Fruit fly (Drosophila melanogaster): ENCODE data around the gene Rph.

The Rph gene

DNA sequence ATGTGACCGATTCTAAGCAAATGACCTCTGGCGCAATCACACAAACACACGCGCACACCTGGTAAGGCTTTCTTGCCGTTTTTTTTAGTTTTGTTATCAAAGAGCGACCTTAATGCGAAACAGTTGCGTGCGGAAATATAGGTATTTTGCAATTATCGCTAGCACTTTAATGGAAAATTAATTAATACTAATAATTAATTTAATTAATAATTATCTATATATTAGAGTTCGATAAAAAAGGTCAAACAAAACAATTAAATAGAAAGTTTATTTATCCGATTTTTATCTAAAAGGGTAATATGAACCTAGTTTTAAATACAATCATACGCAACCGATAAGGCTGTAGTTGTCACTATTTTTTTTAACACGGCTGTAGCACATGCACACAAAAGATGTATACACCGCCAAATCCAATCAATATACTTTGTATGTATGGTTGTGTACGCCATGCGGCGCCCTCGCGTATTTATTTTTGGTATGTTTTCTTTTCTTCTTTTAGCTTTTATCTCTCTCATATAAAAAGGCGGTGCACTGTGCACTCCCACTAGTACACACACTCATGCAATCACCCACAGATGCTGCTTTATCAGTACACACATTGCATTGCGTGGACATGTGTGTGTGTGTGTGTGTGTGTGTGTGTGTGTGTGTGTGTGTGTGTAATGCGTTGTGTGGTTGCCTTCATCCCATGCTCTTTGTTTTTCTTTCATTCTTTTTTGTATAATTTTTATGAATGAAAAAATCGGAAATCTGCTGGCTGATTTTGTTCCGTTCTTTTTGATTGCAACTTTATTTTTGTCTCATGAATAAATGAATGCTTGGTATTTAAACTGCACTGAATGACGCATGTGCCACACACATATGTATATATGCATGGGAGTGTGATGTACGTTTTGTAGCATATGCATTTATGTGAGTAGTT lies 45.3 kb upstream of the Rph start (continued):
- TF ChIP-seq CG18619 (GFP tag; optimal IDR thresholded peaks at IDR 0.05) (peak; percentile 59), chm (GFP tag; IDR thresholded peaks at IDR 0.05) (no peak), HmgZ (tag; optimal IDR thresholded peaks at IDR 0.05) (no peak), onecut (GFP tag; IDR thresholded peaks at IDR 0.05) (peak; percentile 52), Lhr (GFP tag; optimal IDR thresholded peaks at IDR 0.05) (no peak), dpn (GFP tag; optimal IDR thresholded peaks at IDR 0.05) (peak in 1 of 2 experiments; percentile 52), Hmr (GFP tag; optimal IDR thresholded peaks at IDR 0.05) (no peak), peb (GFP tag; IDR thresholded peaks at IDR 0.05) (no peak), luna (GFP tag; optimal IDR thresholded peaks at IDR 0.05) (no peak), zfh2 (GFP tag; optimal IDR thresholded peaks at IDR 0.05) (no peak), ems (GFP tag; optimal IDR thresholded peaks at IDR 0.05) (no peak), mld (GFP tag; IDR thresholded peaks at IDR 0.05; ENCODE audit: partially characterized antibody) (no peak), TFAM (GFP tag; optimal IDR thresholded peaks at IDR 0.05) (no peak), Dfd (GFP tag; optimal IDR thresholded peaks at IDR 0.05) (no peak), pho (GFP tag; optimal IDR thresholded peaks at IDR 0.05) (no peak), ken (GFP tag; IDR thresholded peaks at IDR 0.05) (no peak), CG9932 (GFP tag; IDR thresholded peaks at IDR 0.05) (no peak), Blimp-1 (GFP tag; optimal IDR thresholded peaks at IDR 0.05) (peak; percentile 67), CrebB (tag; optimal IDR thresholded peaks at IDR 0.05) (no peak), Optix (GFP tag; IDR thresholded peaks at IDR 0.05) (no peak), tgo (GFP tag; IDR thresholded peaks at IDR 0.05) (peak; percentile 54), crp (GFP tag; optimal IDR thresholded peaks at IDR 0.05) (no peak), CG3065 (GFP tag; optimal IDR thresholded peaks at IDR 0.05) (peak; percentile 30), Vsx1 (GFP tag; optimal IDR thresholded peaks at IDR 0.05) (peak; percentile 25), CG32767 (GFP tag; IDR thresholded peaks at IDR 0.05) (no peak; the same call in 1 of the 2 replicates), CG13287 (GFP tag; IDR thresholded peaks at IDR 0.05; ENCODE audit: partially characterized antibody) (no peak), btn (GFP tag; optimal IDR thresholded peaks at IDR 0.05) (no peak), Ets65A (GFP tag) (peak; percentile 64), Ssrp (tag; optimal IDR thresholded peaks at IDR 0.05) (peak; percentile 82), HLHmδ (GFP tag; optimal IDR thresholded peaks at IDR 0.05) (no peak), hb (GFP tag; IDR thresholded peaks at IDR 0.05; ENCODE audit: partially characterized antibody) (no peak), Opbp (GFP tag; IDR thresholded peaks at IDR 0.05; ENCODE audit: partially characterized antibody) (no peak), ab (GFP tag; optimal IDR thresholded peaks at IDR 0.05) (no peak), CG5245 (GFP tag; optimal IDR thresholded peaks at IDR 0.05) (peak; percentile 33), CG4617 (GFP tag; optimal IDR thresholded peaks at IDR 0.05; ENCODE audit: borderline replicate concordance) (no peak), CG15514 (GFP tag; optimal IDR thresholded peaks at IDR 0.05) (peak; percentile 24), Nf-YC (tag; optimal IDR thresholded peaks at IDR 0.05) (peak; percentile 7), Dad (GFP tag; optimal IDR thresholded peaks at IDR 0.05) (no peak), CG17186 (GFP tag; optimal IDR thresholded peaks at IDR 0.05) (no peak), nom (GFP tag; optimal IDR thresholded peaks at IDR 0.05) (peak; percentile 59), dimm (GFP tag; IDR thresholded peaks at IDR 0.05) (no peak), dmrt11E (tag; optimal IDR thresholded peaks at IDR 0.05) (peak; percentile 68), slp2 (GFP tag; optimal IDR thresholded peaks at IDR 0.05) (no peak), NFAT (GFP tag; IDR thresholded peaks at IDR 0.05) (no peak), CG14710 (tag; optimal IDR thresholded peaks at IDR 0.05) (peak; percentile 59)

Measured in whole organism, embryonic.